Fruit fly (Drosophila melanogaster): ENCODE results near the gene Ubc2.
A peak's percentile ranks its signal among the peaks of the same experiment; 100 is the strongest.

The Ubc2 gene

dm6 chr2L:10767597-10768188 lies at the start of gene Ubc2 (continued):
- TF ChIP-seq CG12219 (GFP tag; optimal IDR thresholded peaks at IDR 0.05) = no peak
- peak; percentile 33 for TF ChIP-seq CHES-1-like (GFP tag; optimal IDR thresholded peaks at IDR 0.05)
- no peak for TF ChIP-seq Awh (GFP tag; IDR thresholded peaks at IDR 0.05)
- TF ChIP-seq CG9797 (GFP tag; optimal IDR thresholded peaks at IDR 0.05) = peak; percentile 40
- TF ChIP-seq Aef1 (GFP tag; IDR thresholded peaks at IDR 0.05) = no peak
- no peak for TF ChIP-seq D19B (GFP tag; optimal IDR thresholded peaks at IDR 0.05)
- TF ChIP-seq prd (optimal IDR thresholded peaks at IDR 0.05) = no peak
- TF ChIP-seq prd (GFP tag; IDR thresholded peaks at IDR 0.05) = peak; percentile 33; the same call in 2 of the 3 replicates
- TF ChIP-seq CG6254 (GFP tag; optimal IDR thresholded peaks at IDR 0.05) = no peak
- peak; percentile 34; the same call in 1 of the 2 replicates for TF ChIP-seq CG2129 (GFP tag; IDR thresholded peaks at IDR 0.05; ENCODE audit: partially characterized antibody)
- TF ChIP-seq TFAM (GFP tag; optimal IDR thresholded peaks at IDR 0.05) = no peak
- no peak for TF ChIP-seq CG15479 (GFP tag; optimal IDR thresholded peaks at IDR 0.05)
- TF ChIP-seq grn (GFP tag; optimal IDR thresholded peaks at IDR 0.05) = no peak
- TF ChIP-seq Meics (GFP tag; optimal IDR thresholded peaks at IDR 0.05) = no peak
- no peak for TF ChIP-seq btn (GFP tag; optimal IDR thresholded peaks at IDR 0.05)
- TF ChIP-seq CG17568 (GFP tag; optimal IDR thresholded peaks at IDR 0.05) = no peak
- TF ChIP-seq pzg (GFP tag; optimal IDR thresholded peaks at IDR 0.05) = peak; percentile 86
- no peak for TF ChIP-seq CG33557 (GFP tag; optimal IDR thresholded peaks at IDR 0.05)
- TF ChIP-seq CG17186 (GFP tag; optimal IDR thresholded peaks at IDR 0.05) = peak; percentile 78
- no peak for TF ChIP-seq CG18764 (GFP tag; optimal IDR thresholded peaks at IDR 0.05)
- peak; percentile 68 for TF ChIP-seq CG9932 (GFP tag; IDR thresholded peaks at IDR 0.05)
- no peak for TF ChIP-seq wdn (GFP tag; IDR thresholded peaks at IDR 0.05)
- TF ChIP-seq mirr (GFP tag; optimal IDR thresholded peaks at IDR 0.05) = no peak
- TF ChIP-seq Doc2 (GFP tag; IDR thresholded peaks at IDR 0.05) = no peak
- TF ChIP-seq Stat92E (GFP tag; optimal IDR thresholded peaks at IDR 0.05) = no peak
- TF ChIP-seq danr (GFP tag; IDR thresholded peaks at IDR 0.05) = no peak
- TF ChIP-seq br (optimal IDR thresholded peaks at IDR 0.05) = no peak
- TF ChIP-seq knrl (GFP tag; IDR thresholded peaks at IDR 0.05; ENCODE audit: partially characterized antibody) = peak; percentile 83
- TF ChIP-seq ap (GFP tag; IDR thresholded peaks at IDR 0.05) = no peak
- TF ChIP-seq cato (GFP tag; optimal IDR thresholded peaks at IDR 0.05; ENCODE audit: borderline replicate concordance) = no peak
- TF ChIP-seq CG10209 (GFP tag; optimal IDR thresholded peaks at IDR 0.05) = no peak
- no peak for TF ChIP-seq en (GFP tag; optimal IDR thresholded peaks at IDR 0.05)
- no peak for TF ChIP-seq CG3281 (GFP tag; optimal IDR thresholded peaks at IDR 0.05)
- TF ChIP-seq CG11696 (GFP tag; IDR thresholded peaks at IDR 0.05) = no peak
- peak; percentile 84 for TF ChIP-seq BEAF-32 (GFP tag; optimal IDR thresholded peaks at IDR 0.05)
- TF ChIP-seq dan (GFP tag; IDR thresholded peaks at IDR 0.05) = no peak
- TF ChIP-seq GATAe (GFP tag; conservative IDR thresholded peaks at IDR 0.05) = no peak
- TF ChIP-seq tgo (GFP tag; IDR thresholded peaks at IDR 0.05) = no peak
- TF ChIP-seq CG8290 (GFP tag; optimal IDR thresholded peaks at IDR 0.05) = peak; percentile 17
- no peak for TF ChIP-seq CG8290 (tag; optimal IDR thresholded peaks at IDR 0.05)
- no peak for TF ChIP-seq CG7271 (tag; optimal IDR thresholded peaks at IDR 0.05)
- TF ChIP-seq esg (GFP tag; conservative IDR thresholded peaks at IDR 0.05) = no peak
- no peak for TF ChIP-seq CG17612 (GFP tag; IDR thresholded peaks at IDR 0.05)
- TF ChIP-seq dmrt99B (tag; optimal IDR thresholded peaks at IDR 0.05) = no peak
- TF ChIP-seq CG15514 (GFP tag; optimal IDR thresholded peaks at IDR 0.05) = peak; percentile 70
- no peak for TF ChIP-seq ash1 (GFP tag; optimal IDR thresholded peaks at IDR 0.05)
- TF ChIP-seq CG18476 (GFP tag; optimal IDR thresholded peaks at IDR 0.05) = no peak
- TF ChIP-seq CG2120 (GFP tag; optimal IDR thresholded peaks at IDR 0.05) = peak; percentile 66
- no peak for TF ChIP-seq CG30431 (GFP tag; optimal IDR thresholded peaks at IDR 0.05)
- TF ChIP-seq CG31388 (GFP tag; optimal IDR thresholded peaks at IDR 0.05) = no peak
- TF ChIP-seq nmo (GFP tag; optimal IDR thresholded peaks at IDR 0.05) = peak; percentile 52

All from whole organism, embryonic.